Fruit fly (Drosophila melanogaster) whole organism, pupa: ENCODE data around the gene Ns1.
A peak's percentile ranks its signal among the peaks of the same experiment; 100 is the strongest.

Experiments
- CG10348 ChIP-seq: fragments of 200-800 bp; sonication (Bioruptor generic); IDR thresholded peaks from 2 replicates; pipeline ENCODE4 v1.3.6; 2022; ENCODE audit warnings: missing biosample characterization, missing genetic modification characterization
- CG12605 ChIP-seq: fragments of 200-800 bp; sonication (Bioruptor generic); IDR thresholded peaks from 2 replicates; pipeline ENCODE4 v1.3.6; 2022; ENCODE audit warnings: missing biosample characterization, missing genetic modification characterization
- CG13204 ChIP-seq: fragments of 200-800 bp; sonication (Bioruptor generic); optimal IDR thresholded peaks from 2 replicates; lab custom pipeline; 2018; ENCODE audit warnings: missing biosample characterization, mild to moderate bottlenecking, missing genetic modification characterization, moderate library complexity
- CG14655 ChIP-seq: fragments of 200-800 bp; sonication (Bioruptor generic); optimal IDR thresholded peaks from 3 replicates; lab custom pipeline; 2017; ENCODE audit warnings: mild to moderate bottlenecking, missing biosample characterization, missing genetic modification reagents, missing genetic modification characterization
- CG15710 ChIP-seq: fragments of 200-800 bp; sonication (Bioruptor generic); optimal IDR thresholded peaks from 2 replicates; lab custom pipeline; 2018; ENCODE audit warnings: missing biosample characterization, mild to moderate bottlenecking, missing genetic modification characterization, moderate library complexity
- CG17806 ChIP-seq: fragments of 200-800 bp; sonication (Bioruptor generic); optimal IDR thresholded peaks from 2 replicates; lab custom pipeline; 2018; ENCODE audit warnings: missing biosample characterization, mild to moderate bottlenecking, missing genetic modification characterization, moderate library complexity
- CG32121 ChIP-seq: fragments of 200-800 bp; sonication (Bioruptor generic); IDR thresholded peaks from 2 replicates; pipeline ENCODE4 v1.3.6; 2022; ENCODE audit warnings: missing biosample characterization, missing genetic modification characterization
- CG34367 ChIP-seq: fragments of 200-800 bp; sonication (Bioruptor generic); optimal IDR thresholded peaks from 2 replicates; lab custom pipeline; 2018; ENCODE audit warnings: missing biosample characterization, mild to moderate bottlenecking, missing genetic modification characterization
- CG4496 ChIP-seq: fragments of 200-800 bp; sonication (Bioruptor generic); IDR thresholded peaks from 3 replicates; pipeline ENCODE4 v1.3.6; 2022; ENCODE audit warnings: missing biosample characterization, missing genetic modification characterization
- CG8159 ChIP-seq: fragments of 200-800 bp; sonication (Bioruptor generic); optimal IDR thresholded peaks from 3 replicates; lab custom pipeline; 2018; ENCODE audit warnings: missing biosample characterization, mild to moderate bottlenecking, missing genetic modification characterization, moderate library complexity
- CG8301 ChIP-seq: fragments of 200-800 bp; sonication (Bioruptor generic); optimal IDR thresholded peaks from 2 replicates; lab custom pipeline; 2018; ENCODE audit warnings: missing biosample characterization, mild to moderate bottlenecking, missing genetic modification characterization
- CG9948 ChIP-seq: fragments of 200-800 bp; sonication (Bioruptor generic); optimal IDR thresholded peaks from 2 replicates; lab custom pipeline; 2018; ENCODE audit warnings: missing biosample characterization, mild to moderate bottlenecking, missing genetic modification characterization, moderate library complexity
- D1 ChIP-seq: fragments of 200-800 bp; sonication (Bioruptor generic); optimal IDR thresholded peaks from 2 replicates; lab custom pipeline; 2018; ENCODE audit warnings: missing biosample characterization, mild to moderate bottlenecking, missing genetic modification characterization, moderate library complexity
- EcR ChIP-seq: fragments of 200-800 bp; sonication (Bioruptor generic); optimal IDR thresholded peaks from 3 replicates; lab custom pipeline; 2019; ENCODE audit warnings: missing biosample characterization, missing genetic modification characterization, mild to moderate bottlenecking, moderate library complexity, missing genetic modification reagents
- Ets98B ChIP-seq: fragments of 200-800 bp; sonication (Bioruptor generic); IDR thresholded peaks from 2 replicates; pipeline ENCODE4 v1.3.6; 2022; ENCODE audit warnings: missing biosample characterization, missing genetic modification characterization
- Pif1A ChIP-seq: fragments of 200-800 bp; sonication (Bioruptor generic); optimal IDR thresholded peaks from 3 replicates; lab custom pipeline; 2016; ENCODE audit warnings: missing biosample characterization, missing genetic modification characterization
- Pif1B ChIP-seq: fragments of 200-800 bp; sonication (Bioruptor generic); optimal IDR thresholded peaks from 3 replicates; lab custom pipeline; 2016; ENCODE audit warnings: missing biosample characterization, missing genetic modification characterization
- Snoo ChIP-seq: fragments of 200-800 bp; sonication (Bioruptor generic); optimal IDR thresholded peaks from 3 replicates; lab custom pipeline; 2017; ENCODE audit warnings: missing biosample characterization, mild to moderate bottlenecking, missing genetic modification characterization, inconsistent platforms
- fd96Ca ChIP-seq: fragments of 200-800 bp; sonication (Bioruptor generic); IDR thresholded peaks from 3 replicates; pipeline ENCODE4 v1.3.6; 2022; ENCODE audit warnings: missing biosample characterization, missing genetic modification characterization
- gl ChIP-seq: fragments of 200-800 bp; sonication (Bioruptor generic); optimal IDR thresholded peaks from 2 replicates; lab custom pipeline; 2018; ENCODE audit warnings: missing biosample characterization, mild to moderate bottlenecking, missing genetic modification characterization
- rn ChIP-seq: fragments of 200-800 bp; sonication (Bioruptor generic); IDR thresholded peaks from 2 replicates; pipeline ENCODE4 v1.3.6; 2022; ENCODE audit warnings: missing biosample characterization, missing genetic modification characterization

Ns1 gene

DNA sequence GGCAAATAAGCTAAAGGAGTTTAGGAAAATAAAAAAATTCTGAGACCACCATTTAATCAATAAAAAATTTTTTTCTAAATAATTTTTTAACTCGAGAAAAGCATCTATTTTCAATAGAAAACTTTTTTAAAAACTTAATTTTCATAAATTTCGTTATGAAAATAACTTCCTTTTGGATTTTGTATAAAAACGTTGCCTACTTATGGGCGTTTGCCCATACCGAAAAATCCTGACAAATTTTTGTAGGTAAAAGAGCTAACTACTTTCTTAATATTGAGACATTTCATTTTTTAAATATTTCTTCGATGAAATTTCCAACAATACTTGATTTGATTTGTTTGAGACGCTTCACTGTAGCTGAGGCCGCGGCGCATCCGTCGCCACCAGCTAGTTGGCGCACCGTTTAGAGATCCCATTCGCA, 12.2 kb downstream of the Ns1 start:
- TF ChIP-seq CG10348 (GFP tag; lab: Robert Waterston, UW) (no peak), CG32121 (no peak; the same call in 1 of the 2 replicates), CG17806 (peak; percentile 67), CG8159 (tag; lab: Kevin White, UChicago) (peak; percentile 79), CG4496 (GFP tag; lab: Robert Waterston, UW) (peak; percentile 77), CG13204 (no peak), CG15710 (tag; lab: Kevin White, UChicago) (peak; percentile 70), rn (GFP tag; lab: Robert Waterston, UW) (no peak; the same call in 1 of the 2 replicates), Pif1B (peak; percentile 74), Pif1A (peak; percentile 77), Ets98B (GFP tag; lab: Robert Waterston, UW) (peak; percentile 42), Snoo (tag; lab: Kevin White, UChicago) (no peak), CG14655 (GFP tag; lab: Kevin White, UChicago) (peak; percentile 90), fd96Ca (GFP tag; lab: Robert Waterston, UW) (0 out of 3 replicates have a peak, but pooled peaks have one; percentile 6), D1 (tag; lab: Kevin White, UChicago) (peak; percentile 65), CG12605 (GFP tag; lab: Robert Waterston, UW) (0 out of 2 replicates have a peak, but pooled peaks have one; percentile 29), CG34367 (peak; percentile 39), gl (tag; lab: Kevin White, UChicago) (peak; percentile 13), CG8301 (tag; lab: Kevin White, UChicago) (peak; percentile 78), CG9948 (tag; lab: Kevin White, UChicago) (peak; percentile 75)

- peak; percentile 78 for TF ChIP-seq CG13204
- TF ChIP-seq CG12605 (GFP tag; lab: Robert Waterston, UW), result no peak
- no peak for TF ChIP-seq D1 (tag; lab: Kevin White, UChicago)
- TF ChIP-seq CG34367, result no peak
- TF ChIP-seq CG9948 (tag; lab: Kevin White, UChicago), result no peak
- no peak for TF ChIP-seq Snoo (tag; lab: Kevin White, UChicago)
These were observed 12.7 kb downstream of the Ns1 start for dm6 chr3R:17059811-17060169.

- peak; percentile 42; the same call in 1 of the 2 replicates for TF ChIP-seq CG32121
- TF ChIP-seq CG14655 (GFP tag; lab: Kevin White, UChicago), result peak; percentile 96
- peak; percentile 9; the same call in 1 of the 2 replicates for TF ChIP-seq CG12605 (GFP tag; lab: Robert Waterston, UW)
- peak; percentile 58 for TF ChIP-seq Ets98B (GFP tag; lab: Robert Waterston, UW)
- peak; percentile 65 for TF ChIP-seq D1 (tag; lab: Kevin White, UChicago)
- peak; percentile 54 for TF ChIP-seq gl (tag; lab: Kevin White, UChicago)
- peak; percentile 91 for TF ChIP-seq CG9948 (tag; lab: Kevin White, UChicago)
- peak; percentile 66 for TF ChIP-seq CG4496 (GFP tag; lab: Robert Waterston, UW)
- peak; percentile 72 for TF ChIP-seq Snoo (tag; lab: Kevin White, UChicago)
- TF ChIP-seq rn (GFP tag; lab: Robert Waterston, UW), result peak; percentile 68
- TF ChIP-seq CG8159 (tag; lab: Kevin White, UChicago), result peak; percentile 91
- TF ChIP-seq CG13204, result peak; percentile 85
- TF ChIP-seq fd96Ca (GFP tag; lab: Robert Waterston, UW), result peak; percentile 80
- TF ChIP-seq Pif1A, result peak; percentile 80
- TF ChIP-seq CG10348 (GFP tag; lab: Robert Waterston, UW), result peak; percentile 58
- TF ChIP-seq CG17806, result peak; percentile 78
- TF ChIP-seq EcR (GFP tag; lab: Kevin White, UChicago), result peak; percentile 55
- peak; percentile 88 for TF ChIP-seq CG15710 (tag; lab: Kevin White, UChicago)
- TF ChIP-seq CG34367, result peak; percentile 86
- peak; percentile 81 for TF ChIP-seq Pif1B
- TF ChIP-seq CG8301 (tag; lab: Kevin White, UChicago), result peak; percentile 93
These were observed 13.2 kb downstream of the Ns1 start for dm6 chr3R:17059100-17059810.

DNA sequence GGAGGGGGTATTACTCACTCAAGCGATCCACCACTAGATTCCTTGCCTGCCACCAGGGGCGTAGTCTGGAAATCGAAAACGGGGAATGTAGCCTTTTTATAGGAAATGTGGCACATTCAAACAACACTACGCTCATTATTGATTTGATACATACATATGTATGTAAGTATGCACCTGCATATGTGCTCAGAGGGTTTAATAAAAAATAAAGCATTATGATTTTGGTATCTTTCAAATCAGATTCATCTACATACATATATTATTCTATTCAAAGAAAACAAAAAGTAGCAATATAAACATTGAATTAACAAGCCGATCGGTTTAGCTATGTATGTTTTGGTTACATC, 15.6 kb downstream of the Ns1 start:
- TF ChIP-seq CG32121 (no peak; the same call in 1 of the 2 replicates), EcR (GFP tag; lab: Kevin White, UChicago) (no peak), CG4496 (GFP tag; lab: Robert Waterston, UW) (peak; percentile 43), gl (tag; lab: Kevin White, UChicago) (no peak), CG8159 (tag; lab: Kevin White, UChicago) (peak; percentile 70), fd96Ca (GFP tag; lab: Robert Waterston, UW) (no peak; the same call in 2 of the 3 replicates), rn (GFP tag; lab: Robert Waterston, UW) (no peak), Pif1B (peak; percentile 22), CG34367 (peak; percentile 16), CG13204 (no peak), CG12605 (GFP tag; lab: Robert Waterston, UW) (peak; percentile 39; the same call in 1 of the 2 replicates), Snoo (tag; lab: Kevin White, UChicago) (peak; percentile 2), Pif1A (peak; percentile 70), CG17806 (peak; percentile 52), CG15710 (tag; lab: Kevin White, UChicago) (peak; percentile 44), CG9948 (tag; lab: Kevin White, UChicago) (peak; percentile 62), CG14655 (GFP tag; lab: Kevin White, UChicago) (peak; percentile 78), CG8301 (tag; lab: Kevin White, UChicago) (peak; percentile 71), Ets98B (GFP tag; lab: Robert Waterston, UW) (peak; percentile 7; the same call in 1 of the 2 replicates)

- TF ChIP-seq Snoo (tag; lab: Kevin White, UChicago), result peak; percentile 63
- TF ChIP-seq CG15710 (tag; lab: Kevin White, UChicago), result peak; percentile 51
- peak; percentile 74 for TF ChIP-seq CG4496 (GFP tag; lab: Robert Waterston, UW)
- peak; percentile 74; the same call in 1 of the 2 replicates for TF ChIP-seq Ets98B (GFP tag; lab: Robert Waterston, UW)
- no peak for TF ChIP-seq CG9948 (tag; lab: Kevin White, UChicago)
- TF ChIP-seq rn (GFP tag; lab: Robert Waterston, UW), result peak; percentile 46; the same call in 1 of the 2 replicates
- TF ChIP-seq CG13204, result peak; percentile 99
- TF ChIP-seq CG8159 (tag; lab: Kevin White, UChicago), result peak; percentile 18
- TF ChIP-seq CG34367, result no peak
- no peak for TF ChIP-seq fd96Ca (GFP tag; lab: Robert Waterston, UW)
- TF ChIP-seq D1 (tag; lab: Kevin White, UChicago), result peak; percentile 40
- peak; percentile 60 for TF ChIP-seq CG32121
- TF ChIP-seq Pif1A, result peak; percentile 51
- TF ChIP-seq Pif1B, result peak; percentile 60
- no peak for TF ChIP-seq CG10348 (GFP tag; lab: Robert Waterston, UW)
- TF ChIP-seq CG8301 (tag; lab: Kevin White, UChicago), result peak; percentile 24
- TF ChIP-seq CG12605 (GFP tag; lab: Robert Waterston, UW), result peak; percentile 61
- peak; percentile 85 for TF ChIP-seq EcR (GFP tag; lab: Kevin White, UChicago)
- TF ChIP-seq CG17806, result no peak
- TF ChIP-seq gl (tag; lab: Kevin White, UChicago), result peak; percentile 72
- peak; percentile 35 for TF ChIP-seq CG14655 (GFP tag; lab: Kevin White, UChicago)
These were observed 16.1 kb downstream of the Ns1 start for dm6 chr3R:17056183-17056904.
